Worm (Caenorhabditis elegans) whole organism, late embryonic: Measurements from ENCODE around the gene ugt-49.

Experiments used
- ama-1 ChIP-seq: fragments of 150-350 bp; optimal IDR thresholded peaks from 2 replicates; lab custom pipeline; 2014
- elt-4 ChIP-seq: sonication (generic microtip); optimal IDR thresholded peaks from 2 replicates; lab custom pipeline; 2016; ENCODE audit warnings: missing genetic modification characterization, missing compliant biosample characterization
- nfya-1 ChIP-seq: sonication (generic microtip); optimal IDR thresholded peaks from 2 replicates; lab custom pipeline; 2017; ENCODE audit warnings: missing genetic modification characterization, mild to moderate bottlenecking, missing compliant biosample characterization, antibody characterized with exemption, moderate library complexity
- pha-2 ChIP-seq: sonication (generic microtip); optimal IDR thresholded peaks from 2 replicates; lab custom pipeline; 2017; ENCODE audit warnings: mild to moderate bottlenecking, missing genetic modification characterization, missing compliant biosample characterization

ce11 chrV:10410030-10410713, 38.1 kb downstream of the ugt-49 start, which contains the start of gene F15H10.12:
- TF ChIP-seq pha-2 (tag; lab: Kevin White, UChicago), result no peak
- no peak for TF ChIP-seq ama-1
- no peak for TF ChIP-seq nfya-1 (tag; lab: Kevin White, UChicago)
- no peak for TF ChIP-seq elt-4
